Worm (Caenorhabditis elegans): ENCODE measurements around the gene coh-1.

- TF ChIP-seq sptf-1 (tag; optimal IDR thresholded peaks at IDR 0.05) = no peak
- TF ChIP-seq unc-39 (tag; optimal IDR thresholded peaks at IDR 0.05) = no peak
- TF ChIP-seq lin-13 (tag; optimal IDR thresholded peaks at IDR 0.05) = no peak
- no peak for TF ChIP-seq nhr-2 (tag; optimal IDR thresholded peaks at IDR 0.05)
- TF ChIP-seq tbx-8 (GFP tag; optimal IDR thresholded peaks at IDR 0.05) = no peak
- no peak for TF ChIP-seq nhr-28 (tag; optimal IDR thresholded peaks at IDR 0.05)
- no peak for TF ChIP-seq elt-3 (tag; optimal IDR thresholded peaks at IDR 0.05)
- no peak for TF ChIP-seq lsy-2 (tag; optimal IDR thresholded peaks at IDR 0.05)
- no peak for TF ChIP-seq ces-1 (GFP tag; optimal IDR thresholded peaks at IDR 0.05)
- TF ChIP-seq unc-62 (GFP tag; optimal IDR thresholded peaks at IDR 0.05) = no peak
Measured at ce11 chrX:7502807-7503206, 28.0 kb upstream of the coh-1 start, which contains the start of gene F48E3.6.

Measured in whole organism, mixed stage, embryonic.